Fruit fly (Drosophila melanogaster): ENCODE results near the gene ChLD3.

- TF ChIP-seq psq (GFP tag; optimal IDR thresholded peaks at IDR 0.05) (no peak), Abd-B (GFP tag; optimal IDR thresholded peaks at IDR 0.05) (no peak), Dfd (GFP tag; optimal IDR thresholded peaks at IDR 0.05) (no peak), pan (optimal IDR thresholded peaks at IDR 0.05) (no peak), brk (GFP tag; optimal IDR thresholded peaks at IDR 0.05) (no peak), foxo (GFP tag; optimal IDR thresholded peaks at IDR 0.05) (no peak), sage (GFP tag; optimal IDR thresholded peaks at IDR 0.05) (no peak), ey (GFP tag; optimal IDR thresholded peaks at IDR 0.05) (no peak), rgr (GFP tag; optimal IDR thresholded peaks at IDR 0.05) (no peak)
These were observed 28.0 kb upstream of the ChLD3 start for dm6 chr2L:16710677-16711076.

Data from whole organism, wandering third instar larva.